Fruit fly (Drosophila melanogaster): ENCODE results near the gene by.

by gene

dm6 chr3R:9513052-9513420 lies 19.8 kb downstream of the by start, which contains the start of the genes Ras85D and Rlb1 (continued):
- TF ChIP-seq fd102C (GFP tag; optimal IDR thresholded peaks at IDR 0.05) (no peak), slbo (GFP tag; IDR thresholded peaks at IDR 0.05) (no peak), CG18476 (GFP tag; optimal IDR thresholded peaks at IDR 0.05) (peak; percentile 69), onecut (GFP tag; IDR thresholded peaks at IDR 0.05) (peak; percentile 29; the same call in 1 of the 2 replicates), CG7372 (GFP tag; IDR thresholded peaks at IDR 0.05) (no peak), CG17612 (GFP tag; IDR thresholded peaks at IDR 0.05) (no peak), odd (GFP tag; optimal IDR thresholded peaks at IDR 0.05) (no peak), lov (optimal IDR thresholded peaks at IDR 0.05) (no peak), lov (GFP tag; IDR thresholded peaks at IDR 0.05) (no peak), Atf6 (GFP tag; IDR thresholded peaks at IDR 0.05) (no peak), CG2120 (GFP tag; optimal IDR thresholded peaks at IDR 0.05) (peak; percentile 89), dati (GFP tag; IDR thresholded peaks at IDR 0.05) (no peak), CG8388 (GFP tag; optimal IDR thresholded peaks at IDR 0.05) (peak; percentile 29), CG11398 (GFP tag; optimal IDR thresholded peaks at IDR 0.05) (peak; percentile 38), ERR (GFP tag; optimal IDR thresholded peaks at IDR 0.05) (peak; percentile 69), pho (GFP tag; optimal IDR thresholded peaks at IDR 0.05) (peak; percentile 83), sens (GFP tag) (peak; percentile 94), ttk (GFP tag; IDR thresholded peaks at IDR 0.05) (no peak), CG14860 (GFP tag; IDR thresholded peaks at IDR 0.05; ENCODE audit: partially characterized antibody) (no peak), CG4730 (GFP tag; IDR thresholded peaks at IDR 0.05) (no peak), CG30020 (tag; optimal IDR thresholded peaks at IDR 0.05) (peak; percentile 62), CG3065 (GFP tag; optimal IDR thresholded peaks at IDR 0.05) (peak; percentile 76), MESR4 (GFP tag; optimal IDR thresholded peaks at IDR 0.05) (no peak), Taf1 (GFP tag; IDR thresholded peaks at IDR 0.05) (no peak), CG1233 (GFP tag; optimal IDR thresholded peaks at IDR 0.05) (peak; percentile 61), CG15601 (tag; optimal IDR thresholded peaks at IDR 0.05) (peak; percentile 75), Ravus (GFP tag; IDR thresholded peaks at IDR 0.05) (no peak), CG8089 (GFP tag; optimal IDR thresholded peaks at IDR 0.05) (peak; percentile 72), CG10543 (GFP tag; optimal IDR thresholded peaks at IDR 0.05) (peak; percentile 87), CG10979 (tag; optimal IDR thresholded peaks at IDR 0.05) (peak; percentile 61), CG6765 (GFP tag; optimal IDR thresholded peaks at IDR 0.05) (peak; percentile 28), sd (tag; optimal IDR thresholded peaks at IDR 0.05) (peak; percentile 52), sima (GFP tag; optimal IDR thresholded peaks at IDR 0.05) (no peak), CG13424 (tag; optimal IDR thresholded peaks at IDR 0.05) (peak; percentile 82), trh (GFP tag; optimal IDR thresholded peaks at IDR 0.05) (peak; percentile 35), ara (GFP tag; IDR thresholded peaks at IDR 0.05) (no peak), CG32772 (GFP tag; IDR thresholded peaks at IDR 0.05) (no peak), kay (GFP tag; optimal IDR thresholded peaks at IDR 0.05) (peak; percentile 54), BEAF-32 (GFP tag; optimal IDR thresholded peaks at IDR 0.05) (peak; percentile 98), CG10959 (GFP tag; IDR thresholded peaks at IDR 0.05) (no peak), maf-S (GFP tag; optimal IDR thresholded peaks at IDR 0.05) (peak; percentile 67), pfk (GFP tag; optimal IDR thresholded peaks at IDR 0.05) (peak; percentile 35), CG31388 (GFP tag; optimal IDR thresholded peaks at IDR 0.05) (no peak), CG31441 (GFP tag; IDR thresholded peaks at IDR 0.05) (no peak), CG12299 (tag; optimal IDR thresholded peaks at IDR 0.05) (peak; percentile 14), Hsf (GFP tag; optimal IDR thresholded peaks at IDR 0.05) (peak; percentile 75), HHEX (GFP tag; optimal IDR thresholded peaks at IDR 0.05) (peak; percentile 60), CG34224 (GFP tag; IDR thresholded peaks at IDR 0.05; ENCODE audit: partially characterized antibody) (no peak), ac (GFP tag; optimal IDR thresholded peaks at IDR 0.05) (no peak), CG9437 (GFP tag; optimal IDR thresholded peaks at IDR 0.05) (peak; percentile 44), Dp (GFP tag; optimal IDR thresholded peaks at IDR 0.05) (peak; percentile 33), CG2116 (GFP tag; optimal IDR thresholded peaks at IDR 0.05) (peak; percentile 87)
